Worm (Caenorhabditis elegans) whole organism, L3 larva: ENCODE measurements around the gene R07C12.3.

Experiments
- aly-2 ChIP-seq: fragments of 150-350 bp; optimal IDR thresholded peaks from 2 replicates; lab custom pipeline; 2014; ENCODE audit warnings: missing biosample characterization, missing genetic modification characterization
- ama-1 ChIP-seq: fragments of 150-350 bp; optimal IDR thresholded peaks from 2 replicates; lab custom pipeline; 2018
- ceh-82 ChIP-seq: fragments of 150-350 bp; optimal IDR thresholded peaks from 2 replicates; lab custom pipeline; 2014; ENCODE audit warnings: missing biosample characterization, missing genetic modification characterization
- ceh-9 ChIP-seq: sonication (generic microtip); optimal IDR thresholded peaks from 2 replicates; lab custom pipeline; 2018; ENCODE audit warnings: missing biosample characterization, missing genetic modification characterization
- elt-3 ChIP-seq, 3 experiments: fragments of 150-350 bp in 1 of 3; sonication (generic microtip) in 2 of 3; optimal IDR thresholded peaks; 2 replicates in 2 of 3; 4 replicates in 1 of 3; lab custom pipeline; 2014 to 2017; ENCODE audit warnings: missing biosample characterization in 3 of 3, missing genetic modification characterization in 3 of 3
- fkh-10 ChIP-seq: sonication (generic microtip); optimal IDR thresholded peaks from 2 replicates; lab custom pipeline; 2017; ENCODE audit warnings: missing biosample characterization, missing genetic modification reagents, missing genetic modification characterization
- nhr-11 ChIP-seq: fragments of 150-350 bp; optimal IDR thresholded peaks from 2 replicates; lab custom pipeline; 2014; ENCODE audit warnings: missing biosample characterization, missing genetic modification characterization
- nhr-28 ChIP-seq: fragments of 150-350 bp; optimal IDR thresholded peaks from 2 replicates; lab custom pipeline; 2014; ENCODE audit warnings: missing biosample characterization, missing genetic modification characterization
- nhr-43 ChIP-seq: sonication (generic microtip); optimal IDR thresholded peaks from 2 replicates; lab custom pipeline; 2016; ENCODE audit warnings: mild to moderate bottlenecking, missing genetic modification characterization, missing compliant biosample characterization; ENCODE audit not compliant: poor library complexity, severe bottlenecking
- nhr-76 ChIP-seq: fragments of 150-350 bp; sonication (generic microtip); optimal IDR thresholded peaks from 5 replicates; lab custom pipeline; 2014; ENCODE audit warnings: missing biosample characterization, missing genetic modification characterization
- pha-4 ChIP-seq: fragments of 150-350 bp; optimal IDR thresholded peaks from 2 replicates; lab custom pipeline; 2014; ENCODE audit warnings: missing biosample characterization, missing genetic modification reagents, missing genetic modification characterization
- unc-62 ChIP-seq: fragments of 150-350 bp; sonication (generic microtip); optimal IDR thresholded peaks from 4 replicates; lab custom pipeline; 2014; ENCODE audit warnings: missing biosample characterization, missing genetic modification reagents, missing genetic modification characterization

- TF ChIP-seq pha-4 (no peak), elt-3 (tag; optimal IDR thresholded peaks at IDR 0.05; lab: Kevin White, UChicago) (no peak), nhr-76 (tag; lab: Kevin White, UChicago) (no peak), fkh-10 (GFP tag; lab: Kevin White, UChicago) (no peak), nhr-11 (no peak), ama-1 (lab: Kevin White, UChicago) (no peak), nhr-28 (tag; lab: Kevin White, UChicago) (no peak), aly-2 (tag; lab: Kevin White, UChicago) (no peak), ceh-82 (tag; lab: Kevin White, UChicago) (no peak), nhr-43 (no peak), ceh-9 (no peak), unc-62 (GFP tag; lab: Kevin White, UChicago) (no peak)
Observed at ce11 chrIV:4114526-4114925, 30.4 kb upstream of the R07C12.3 start, which contains the start of gene F49F1.15.
